Fruit fly (Drosophila melanogaster) whole organism, larva: Measurements from ENCODE around the gene olf413.

Experiments used
- noc ChIP-seq: fragments of 200-800 bp; sonication (Bioruptor generic); optimal IDR thresholded peaks from 3 replicates; lab custom pipeline; 2019; ENCODE audit warnings: missing biosample characterization, mild to moderate bottlenecking, missing genetic modification characterization, moderate library complexity

olf413 gene

DNA sequence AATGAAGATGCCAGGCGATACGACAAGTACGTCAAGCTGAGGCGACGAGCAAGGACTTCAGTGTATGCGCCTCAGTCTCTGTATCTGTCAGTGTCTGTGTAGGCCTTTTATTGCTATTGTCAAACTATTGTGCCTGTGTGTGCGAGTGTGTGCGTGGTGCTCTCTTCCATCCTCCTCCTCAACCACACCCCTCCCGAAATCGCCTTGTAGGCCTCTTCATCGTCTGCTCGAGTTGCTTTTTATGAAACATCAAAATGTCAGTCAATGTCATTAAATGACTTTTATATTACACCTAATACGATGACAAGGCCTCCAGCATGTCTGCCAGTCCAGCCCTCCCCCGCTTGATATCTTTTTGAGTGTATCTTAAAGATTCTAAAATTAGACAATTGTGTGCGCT, 23.4 kb downstream of the olf413 start:
- no peak for TF ChIP-seq noc

DNA sequence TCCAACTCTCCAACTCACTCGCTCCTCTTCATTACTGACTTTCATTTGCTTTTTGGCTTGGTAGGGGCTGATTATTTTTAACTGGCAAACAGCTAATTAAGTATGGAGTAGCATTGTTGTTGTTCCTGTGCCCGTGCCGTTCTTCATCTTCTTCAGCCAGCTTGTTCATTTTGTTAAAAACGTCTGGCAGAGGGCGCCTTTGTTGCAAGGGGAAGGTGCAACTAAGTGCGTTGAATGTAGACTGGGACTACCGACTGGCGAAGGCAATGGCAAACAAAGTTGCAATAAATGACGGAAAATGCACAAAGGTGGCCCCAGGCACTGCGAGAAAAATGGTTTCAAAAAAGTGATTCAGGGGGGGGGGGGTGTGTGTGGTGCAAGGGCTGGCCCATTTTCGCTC, 26.0 kb downstream of the olf413 start:
- TF ChIP-seq noc = no peak

DNA sequence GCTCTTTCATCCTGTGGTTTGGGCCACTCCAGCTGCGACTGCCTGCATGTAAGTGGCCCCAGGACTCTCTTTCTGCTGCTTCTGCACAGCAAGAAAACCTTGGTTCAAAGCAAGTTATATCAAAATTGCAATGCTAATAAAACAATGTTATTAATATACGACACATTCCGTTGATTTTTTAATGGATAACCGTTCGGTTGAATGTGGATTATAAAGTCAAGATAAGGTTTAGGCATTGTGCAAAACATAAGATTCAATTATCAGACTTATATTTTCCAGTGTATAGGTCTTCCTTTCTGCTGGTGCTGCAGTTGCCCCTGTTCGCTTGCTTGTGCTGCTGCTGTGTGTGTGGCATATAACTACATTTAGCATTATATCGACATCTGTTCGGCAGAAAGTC, 26.7 kb downstream of the olf413 start:
- TF ChIP-seq noc = no peak

DNA sequence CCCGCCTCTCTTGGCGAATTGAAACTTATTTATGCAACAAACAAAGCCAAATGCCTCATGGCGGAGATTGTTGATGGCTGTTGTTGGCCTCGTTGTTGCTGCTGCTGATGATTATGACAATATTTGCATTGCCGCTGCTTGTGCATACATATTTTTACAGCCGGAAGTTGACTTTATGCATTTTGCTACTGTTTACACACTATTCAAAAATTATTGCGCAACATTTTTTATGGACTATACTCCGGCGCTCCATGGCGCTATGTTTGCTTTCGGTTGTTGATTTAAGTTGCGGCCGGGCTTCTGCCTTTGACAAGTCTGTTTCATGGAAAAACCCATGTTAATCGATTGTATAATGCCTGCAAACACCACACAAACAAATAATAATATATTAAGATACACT, 27.8 kb downstream of the olf413 start:
- TF ChIP-seq noc = no peak

DNA sequence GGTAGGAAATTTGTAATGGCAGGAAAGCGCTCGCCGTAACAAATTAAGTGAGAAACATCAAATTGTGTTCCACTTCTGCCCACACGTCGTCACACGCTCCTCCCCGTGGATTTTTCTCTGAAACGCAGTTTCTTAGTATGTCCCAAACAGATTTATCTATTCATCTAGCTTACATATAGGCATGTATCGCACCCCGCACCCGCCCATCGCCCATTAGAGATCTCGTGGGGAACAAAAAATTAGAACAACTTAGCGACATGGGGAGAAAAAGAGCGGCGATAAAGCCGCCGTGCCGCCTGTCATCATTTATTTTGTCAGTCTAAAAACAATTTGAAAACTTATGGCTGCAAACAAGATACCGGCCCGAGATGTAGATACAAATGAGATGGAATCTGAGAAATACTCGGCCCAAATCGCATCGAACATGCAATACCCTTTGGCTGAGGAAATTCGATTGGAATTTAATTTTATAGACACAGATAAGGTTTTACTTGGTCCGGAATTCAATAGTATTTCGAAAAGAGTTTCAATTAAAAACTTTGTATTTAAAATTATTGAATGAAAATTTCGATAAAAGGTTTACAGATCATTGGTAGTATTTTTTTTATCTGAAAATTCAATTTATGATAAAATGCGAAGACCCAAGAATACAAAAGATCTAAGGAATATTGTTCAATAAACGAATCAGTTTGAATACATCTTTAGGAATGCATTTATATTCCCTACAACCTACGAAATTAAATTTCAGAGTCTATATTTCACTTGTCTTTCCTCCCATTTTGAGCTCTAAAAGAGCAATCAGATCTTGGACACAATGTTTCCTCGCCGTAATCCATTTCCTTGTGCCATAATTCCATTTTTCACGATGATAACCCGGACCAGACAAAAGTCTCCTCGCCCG, 39.9 kb downstream of the olf413 start:
- no peak for TF ChIP-seq noc

DNA sequence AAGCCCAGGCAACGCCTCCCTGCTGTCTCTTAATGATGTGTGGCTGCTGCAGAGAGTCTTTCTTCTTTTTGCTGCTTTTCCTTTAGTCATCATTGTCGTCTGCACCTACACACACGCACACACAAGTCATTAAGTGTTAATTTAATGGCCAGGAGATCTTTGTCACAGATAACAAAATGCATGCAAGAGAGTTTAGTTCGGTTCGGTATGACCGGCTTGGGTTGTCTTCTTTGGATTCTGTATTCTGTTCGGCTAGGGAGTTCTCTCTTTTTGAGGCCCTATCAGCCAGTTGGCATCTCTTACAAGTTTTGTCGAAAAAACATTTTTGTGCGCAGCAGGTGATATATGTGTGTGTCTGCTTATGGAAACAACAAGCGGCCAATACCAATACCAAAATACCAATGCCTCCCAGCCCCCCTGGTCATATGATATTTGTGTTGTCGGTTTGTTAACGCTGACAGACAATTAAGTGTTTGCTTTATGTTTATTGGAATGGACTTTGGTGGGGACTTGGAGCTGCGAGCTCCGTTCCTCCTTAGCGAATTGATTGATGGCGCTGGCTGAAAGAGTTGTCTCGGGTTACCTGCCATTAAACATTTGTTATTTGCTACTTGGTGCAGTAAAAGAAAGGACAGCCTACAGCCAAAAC, 40.9 kb downstream of the olf413 start:
- no peak for TF ChIP-seq noc

DNA sequence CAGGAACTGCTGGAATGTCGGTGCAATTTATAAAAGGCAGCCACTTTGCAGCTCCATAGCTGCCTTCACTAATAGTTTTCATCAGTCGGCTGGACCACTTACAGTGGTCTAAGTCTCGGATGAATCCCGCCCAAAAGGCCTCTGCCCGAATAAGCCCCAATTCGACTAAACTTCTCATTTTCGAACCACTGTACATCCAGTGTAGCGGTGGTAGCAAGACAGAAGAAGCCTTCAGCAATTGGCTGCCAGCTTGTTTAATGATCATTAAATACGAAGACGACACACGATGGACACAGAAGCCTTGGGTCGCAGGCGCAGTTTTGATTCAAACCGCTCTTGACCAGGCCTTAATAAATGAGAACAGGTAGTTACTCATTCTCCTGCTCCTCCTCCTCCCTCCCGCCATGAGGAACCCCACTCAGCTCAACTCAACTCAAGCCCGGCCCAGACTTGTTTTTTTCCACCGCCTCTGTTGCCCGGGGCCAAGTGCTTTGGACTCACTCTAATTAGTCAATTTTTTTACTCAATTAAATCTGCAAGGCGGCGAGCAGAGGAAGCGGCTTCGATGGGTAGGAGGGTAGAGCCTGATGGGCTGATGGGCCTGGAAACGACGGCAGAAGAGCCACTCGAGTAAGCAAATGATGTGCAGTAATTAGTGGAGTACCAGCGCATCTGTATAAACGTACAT, 43.3 kb downstream of the olf413 start:
- TF ChIP-seq noc = no peak

DNA sequence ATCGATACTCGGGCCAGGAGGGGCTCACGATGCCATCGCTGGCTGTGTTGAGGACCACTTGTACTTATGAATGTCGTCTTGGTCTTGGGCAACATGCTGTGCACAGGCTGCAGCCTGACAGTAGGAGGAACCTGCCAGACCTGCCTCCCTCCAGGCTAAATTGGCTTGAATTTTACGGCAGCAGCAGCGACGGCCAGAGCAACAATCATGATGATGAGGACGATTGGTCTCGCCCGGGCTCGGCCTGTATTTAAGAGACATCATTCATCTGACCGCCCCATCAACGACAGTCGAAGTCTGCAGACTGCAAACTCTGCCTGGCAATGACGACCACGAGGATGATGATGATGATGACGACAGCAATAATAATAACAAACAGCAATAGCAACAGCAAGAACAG, 45.7 kb downstream of the olf413 start:
- TF ChIP-seq noc = no peak

DNA sequence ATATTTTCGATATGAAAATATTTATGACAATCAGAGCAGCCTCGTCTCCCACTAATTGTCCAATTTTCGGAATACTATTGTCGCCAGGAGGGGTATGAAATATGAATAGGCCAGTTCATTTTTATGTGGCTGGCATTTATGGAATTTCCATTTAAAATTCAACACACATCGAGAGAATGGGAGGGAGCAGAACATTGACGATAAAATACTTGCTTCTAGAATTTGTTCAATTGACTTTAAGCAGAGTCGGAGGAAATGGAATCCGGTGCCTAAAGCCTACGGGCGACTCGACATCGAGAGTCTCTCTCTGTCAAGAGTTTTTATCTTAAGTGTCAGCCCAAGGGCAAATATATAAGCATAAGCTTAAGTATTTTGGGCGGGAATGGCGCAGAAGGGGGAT, 50.5 kb downstream of the olf413 start:
- no peak for TF ChIP-seq noc

DNA sequence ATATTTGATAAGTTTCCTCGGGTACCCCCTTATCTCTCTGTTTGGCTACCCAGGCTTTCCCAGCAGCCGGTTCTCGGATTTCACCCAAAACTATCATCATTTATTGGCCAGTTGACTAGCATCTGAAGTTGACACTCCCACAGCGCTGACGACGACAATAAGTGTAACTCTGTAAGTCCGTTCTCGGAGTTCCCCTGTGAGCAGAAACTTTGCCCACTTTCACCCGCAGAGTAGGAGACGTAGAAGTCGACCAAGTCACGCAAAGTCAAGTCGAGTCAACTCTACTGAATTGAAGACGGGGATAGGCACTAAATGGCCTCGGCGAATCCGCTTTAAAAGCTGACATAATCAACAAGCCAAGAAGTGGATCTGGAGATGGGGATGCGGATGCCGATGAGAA, 51.5 kb downstream of the olf413 start:
- TF ChIP-seq noc = no peak

DNA sequence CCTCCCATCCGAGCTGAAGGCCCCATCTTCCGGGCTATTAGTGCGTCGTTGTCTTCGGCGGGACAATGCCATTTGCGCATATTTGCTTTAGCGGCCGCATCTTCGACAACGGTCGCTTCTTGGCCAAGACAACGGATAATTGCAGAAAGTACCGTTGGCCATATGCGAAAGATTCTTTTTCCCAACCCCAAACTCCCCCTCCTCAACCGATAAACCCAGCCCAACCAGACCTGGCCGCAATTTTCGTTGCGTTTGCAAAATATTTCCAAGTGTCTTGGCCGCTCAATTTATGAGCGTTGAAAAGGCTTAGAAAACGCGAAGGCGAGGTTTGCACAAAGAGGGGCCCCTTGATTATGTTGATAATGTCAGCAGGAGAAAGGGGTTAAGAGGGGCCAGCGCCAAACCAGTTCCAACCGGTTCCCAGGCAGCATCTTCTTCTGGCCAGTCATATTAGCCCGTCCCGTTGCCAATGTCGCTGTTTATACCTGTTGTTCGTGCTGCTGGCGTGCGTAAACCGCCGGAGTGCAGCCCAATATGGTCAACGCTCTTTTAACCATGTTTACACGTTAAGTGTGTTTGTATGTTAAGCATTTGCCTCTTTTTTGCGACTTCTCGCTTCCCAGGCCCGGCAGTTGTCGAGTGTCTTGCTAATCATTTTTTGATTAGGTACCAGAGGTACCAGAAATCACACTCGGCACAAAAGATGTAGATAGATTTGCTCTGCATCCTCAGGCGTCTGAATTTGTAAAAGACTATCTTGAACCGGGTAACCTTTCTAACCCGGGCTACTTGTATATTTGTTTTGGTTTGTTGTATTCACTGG, 55.4 kb downstream of the olf413 start:
- TF ChIP-seq noc = no peak

DNA sequence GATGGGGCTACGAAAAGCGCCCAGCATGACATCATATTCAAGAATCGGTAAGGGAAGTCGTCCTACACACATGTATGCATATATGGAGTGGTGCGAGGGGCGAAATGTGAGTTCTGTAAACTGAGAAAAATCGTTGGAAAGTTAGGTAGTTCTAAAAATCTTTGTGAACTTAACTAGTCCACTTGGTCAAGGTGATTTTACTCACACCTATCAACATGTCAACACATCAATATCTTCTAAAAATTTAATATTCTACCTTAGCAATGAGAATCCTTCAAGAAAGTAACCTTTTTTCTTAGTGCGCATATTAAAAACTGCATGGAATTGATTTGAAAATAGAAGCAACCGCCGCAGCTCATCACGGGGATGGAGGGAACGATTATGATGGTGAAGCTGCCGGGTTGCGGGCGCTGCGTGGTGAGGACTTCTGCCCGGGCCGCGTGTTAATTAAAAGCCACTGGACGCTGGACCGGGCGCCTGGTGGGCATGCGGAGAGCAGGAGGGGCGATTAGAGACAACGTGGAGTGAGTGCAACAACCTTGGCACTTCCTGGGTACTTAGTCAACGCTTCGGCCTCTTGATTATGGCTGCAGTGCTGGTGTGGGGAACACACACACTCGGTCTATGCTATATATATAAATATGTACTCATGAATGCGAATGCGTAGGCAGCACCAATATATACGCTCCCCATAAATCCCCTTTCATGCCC, 56.5 kb downstream of the olf413 start:
- no peak for TF ChIP-seq noc

DNA sequence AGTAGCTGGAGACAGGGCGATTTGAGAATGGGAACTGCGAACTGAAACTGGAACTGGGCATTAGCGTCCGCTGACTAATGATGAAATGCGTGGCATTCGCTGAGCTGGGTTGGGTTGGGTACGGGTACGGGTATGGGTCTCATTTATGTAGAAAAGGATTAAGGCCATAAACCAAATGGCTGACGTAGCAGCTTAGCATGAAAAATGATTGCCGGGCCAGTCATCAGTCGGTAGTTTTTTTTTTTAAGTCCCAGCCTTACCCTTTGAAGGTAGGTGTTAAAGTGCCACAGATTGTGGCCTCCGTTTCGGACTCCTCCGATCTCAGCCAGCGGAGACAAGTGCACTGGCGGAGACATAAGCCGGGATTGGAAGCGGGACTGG, 57.0 kb downstream of the olf413 start:
- TF ChIP-seq noc = no peak

DNA sequence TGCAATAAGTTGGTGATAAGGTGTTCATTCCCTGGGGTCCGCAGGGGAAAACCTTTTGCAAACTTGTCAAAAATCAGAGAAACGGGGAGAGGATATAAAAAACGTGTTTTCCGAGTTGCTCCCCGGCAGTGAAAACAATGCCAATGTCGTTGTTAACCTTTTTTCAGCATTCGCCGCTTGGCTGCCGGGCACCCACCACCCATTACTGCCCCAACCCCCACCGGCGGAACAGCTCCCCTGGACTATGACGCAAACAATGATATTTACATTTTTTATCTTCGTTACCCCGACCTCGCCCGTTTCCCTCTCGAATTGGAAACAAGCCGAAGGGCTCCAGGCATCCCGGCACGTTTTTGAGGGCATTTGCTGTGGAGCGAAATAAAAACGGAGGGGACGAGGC, 61.8 kb downstream of the olf413 start:
- no peak for TF ChIP-seq noc

DNA sequence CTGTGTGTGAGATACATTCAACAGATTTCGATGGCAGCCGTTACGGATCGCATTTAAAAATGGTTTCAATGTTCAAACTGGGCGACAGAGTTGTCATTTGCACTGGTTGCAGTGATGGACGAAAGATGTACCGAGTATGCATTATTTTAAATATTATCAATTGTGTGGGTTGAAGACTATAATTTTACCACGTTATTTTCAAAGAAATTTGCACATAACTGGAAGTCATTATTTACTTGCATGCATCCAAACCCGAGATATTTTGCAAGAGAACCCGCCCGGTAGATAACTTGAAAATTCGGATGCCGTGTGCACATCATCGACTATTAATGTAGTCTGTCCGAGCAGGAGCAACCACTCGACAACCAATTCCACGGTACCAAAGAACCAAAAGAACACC, 63.5 kb downstream of the olf413 start:
- TF ChIP-seq noc = no peak

DNA sequence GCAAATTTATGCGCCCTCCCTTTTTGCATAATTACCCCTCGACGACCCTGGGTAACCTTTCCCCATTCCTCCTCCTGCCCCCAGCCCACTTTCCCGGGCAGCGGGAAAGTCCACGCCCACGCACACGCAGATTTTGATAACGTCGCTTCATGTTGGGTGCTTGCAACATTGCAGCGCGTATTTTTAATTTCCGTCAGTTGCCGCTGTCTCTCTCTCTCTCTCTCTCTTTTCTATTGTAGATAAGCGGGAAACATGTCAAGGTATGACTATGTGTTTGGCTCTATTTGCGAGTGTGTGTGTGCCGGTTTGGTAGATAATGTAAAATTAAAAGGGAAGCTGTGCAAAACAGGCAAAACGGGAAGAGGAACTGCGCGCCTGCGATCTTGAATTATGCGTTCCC, 68.6 kb downstream of the olf413 start:
- TF ChIP-seq noc = no peak
